Fruit fly (Drosophila melanogaster): ENCODE results near the gene Gba1b.

The Gba1b gene

DNA sequence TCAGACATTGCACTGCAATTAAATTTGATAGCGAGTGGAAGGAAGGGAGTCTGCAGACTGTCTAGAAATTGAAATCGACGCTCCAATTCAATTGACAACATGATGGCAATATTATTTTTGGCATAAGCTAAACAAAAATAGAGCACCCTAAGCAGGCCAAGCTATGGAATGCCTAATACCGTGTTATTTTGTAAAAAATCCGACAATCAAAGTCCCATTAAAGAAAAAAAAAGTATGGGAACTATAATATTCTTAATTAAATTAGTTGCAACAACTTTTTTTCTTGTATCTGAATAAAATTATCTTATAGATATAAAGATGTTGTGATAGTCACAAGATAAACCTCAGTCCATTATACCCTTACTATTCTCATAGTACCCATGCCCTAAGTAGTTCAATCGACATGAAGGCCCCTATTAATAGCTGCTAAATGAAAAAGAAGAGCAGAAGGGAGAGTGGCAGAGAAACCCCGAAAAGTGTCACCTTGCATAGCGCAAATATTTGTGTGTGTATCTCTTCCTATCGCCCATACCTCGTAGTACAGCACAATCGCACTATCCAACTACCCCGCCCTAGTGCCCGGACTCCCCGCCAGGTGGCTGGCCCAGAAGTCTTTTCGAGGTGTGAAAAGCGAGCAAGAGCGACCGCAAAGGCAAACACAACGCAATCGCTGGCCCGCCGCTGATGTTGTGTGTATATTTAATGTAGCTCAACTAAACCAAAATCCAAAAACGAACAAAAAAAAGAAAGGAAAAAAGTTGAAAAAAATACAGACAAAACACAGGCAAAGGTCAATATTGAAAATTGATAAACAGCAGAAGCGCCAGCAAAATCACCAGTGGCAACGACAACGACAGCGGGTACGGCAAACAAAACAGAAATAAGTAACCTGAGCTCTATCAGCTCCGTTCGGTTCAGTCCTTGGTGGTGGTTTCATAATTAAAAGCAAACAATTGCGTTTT is 47.0 kb upstream of the Gba1b start (continued):
- TF ChIP-seq cwo (GFP tag; optimal IDR thresholded peaks at IDR 0.05), result peak; percentile 35
- no peak for TF ChIP-seq ham (GFP tag; IDR thresholded peaks at IDR 0.05)
- TF ChIP-seq CG9876 (GFP tag; optimal IDR thresholded peaks at IDR 0.05), result peak; percentile 62
- TF ChIP-seq TFAM (GFP tag; optimal IDR thresholded peaks at IDR 0.05), result peak; percentile 23
- no peak for TF ChIP-seq aop (GFP tag; IDR thresholded peaks at IDR 0.05)
- peak; percentile 72 for TF ChIP-seq fd64A (GFP tag; optimal IDR thresholded peaks at IDR 0.05)
- TF ChIP-seq cato (GFP tag; optimal IDR thresholded peaks at IDR 0.05; ENCODE audit: borderline replicate concordance), result peak; percentile 6
- peak; percentile 42 for TF ChIP-seq CG2116 (GFP tag; optimal IDR thresholded peaks at IDR 0.05)
- TF ChIP-seq CG8089 (GFP tag; optimal IDR thresholded peaks at IDR 0.05), result peak; percentile 84
- peak; percentile 97 for TF ChIP-seq Kr (GFP tag; optimal IDR thresholded peaks at IDR 0.05)
- TF ChIP-seq pnt (GFP tag; optimal IDR thresholded peaks at IDR 0.05), result peak; percentile 37
- TF ChIP-seq Lim3 (GFP tag; IDR thresholded peaks at IDR 0.05), result no peak
- peak; percentile 25 for TF ChIP-seq CG9797 (GFP tag; optimal IDR thresholded peaks at IDR 0.05)
- peak; percentile 34 for TF ChIP-seq Hand (GFP tag; optimal IDR thresholded peaks at IDR 0.05)
- peak; percentile 69 for TF ChIP-seq gem (tag; optimal IDR thresholded peaks at IDR 0.05)
- TF ChIP-seq CG12104 (GFP tag; optimal IDR thresholded peaks at IDR 0.05), result peak; percentile 52
- TF ChIP-seq Xbp1 (GFP tag; optimal IDR thresholded peaks at IDR 0.05), result no peak
- no peak for TF ChIP-seq Doc3 (GFP tag; IDR thresholded peaks at IDR 0.05; ENCODE audit: partially characterized antibody)
- peak; percentile 50 for TF ChIP-seq twi (tag; optimal IDR thresholded peaks at IDR 0.05)
- TF ChIP-seq psq (GFP tag; optimal IDR thresholded peaks at IDR 0.05), result peak; percentile 47
- TF ChIP-seq CG4404 (GFP tag; IDR thresholded peaks at IDR 0.05), result peak; percentile 21; the same call in 1 of the 2 replicates
- peak; percentile 78 for TF ChIP-seq sug (tag; optimal IDR thresholded peaks at IDR 0.05)
- TF ChIP-seq CG8944 (GFP tag; optimal IDR thresholded peaks at IDR 0.05), result peak; percentile 46
- peak; percentile 28 for TF ChIP-seq exex (tag; optimal IDR thresholded peaks at IDR 0.05)
- TF ChIP-seq z (GFP tag; IDR thresholded peaks at IDR 0.05), result peak; percentile 65; the same call in 2 of the 3 replicates
- TF ChIP-seq CG31388 (GFP tag; optimal IDR thresholded peaks at IDR 0.05), result no peak
- TF ChIP-seq E2f2 (GFP tag; IDR thresholded peaks at IDR 0.05), result no peak; the same call in 1 of the 2 replicates
- TF ChIP-seq CG9609 (GFP tag; optimal IDR thresholded peaks at IDR 0.05), result peak; percentile 45
- peak; percentile 86; the same call in 2 of the 3 replicates for TF ChIP-seq so (GFP tag; IDR thresholded peaks at IDR 0.05)
- TF ChIP-seq CG31224 (GFP tag; IDR thresholded peaks at IDR 0.05), result no peak
- peak; percentile 45 for TF ChIP-seq CG6683 (GFP tag; optimal IDR thresholded peaks at IDR 0.05)
- TF ChIP-seq Blimp-1 (GFP tag; optimal IDR thresholded peaks at IDR 0.05), result peak; percentile 42
- 0 out of 2 replicates have a peak, but pooled peaks have one; percentile 17 for TF ChIP-seq rib (GFP tag; IDR thresholded peaks at IDR 0.05)
- TF ChIP-seq CG18476 (GFP tag; optimal IDR thresholded peaks at IDR 0.05), result no peak
- peak; percentile 62 for TF ChIP-seq CG6254 (GFP tag; optimal IDR thresholded peaks at IDR 0.05)
- TF ChIP-seq CG4617 (GFP tag; optimal IDR thresholded peaks at IDR 0.05; ENCODE audit: borderline replicate concordance), result peak; percentile 29
- TF ChIP-seq zfh1 (GFP tag; IDR thresholded peaks at IDR 0.05), result peak; percentile 64; the same call in 2 of the 3 replicates
- TF ChIP-seq tap (tag; optimal IDR thresholded peaks at IDR 0.05), result no peak
- TF ChIP-seq CoRest (tag; optimal IDR thresholded peaks at IDR 0.05), result peak; percentile 58
- TF ChIP-seq phol (tag; optimal IDR thresholded peaks at IDR 0.05), result peak; percentile 24
- peak; percentile 53 for TF ChIP-seq CG18262 (tag; optimal IDR thresholded peaks at IDR 0.05)
- no peak for TF ChIP-seq zf30C (GFP tag; optimal IDR thresholded peaks at IDR 0.05)
- peak; percentile 64 for TF ChIP-seq wek (GFP tag; optimal IDR thresholded peaks at IDR 0.05)
- TF ChIP-seq CG6654 (GFP tag; optimal IDR thresholded peaks at IDR 0.05), result no peak
